Worm (Caenorhabditis elegans): ENCODE measurements around the gene F07G11.2.

The F07G11.2 gene

ce11 chrV:7288699-7289098 lies 15.9 kb upstream of the F07G11.2 start, which contains the start of gene C13A2.1:
Gene C13A2.1, plus strand, starts transcription at chrV:7288999.
- TF ChIP-seq pqm-1 (tag; optimal IDR thresholded peaks at IDR 0.05) (no peak), jun-1 (tag; optimal IDR thresholded peaks at IDR 0.05) (no peak), R02D3.7 (tag; optimal IDR thresholded peaks at IDR 0.05) (no peak), unc-62 (GFP tag; optimal IDR thresholded peaks at IDR 0.05) (no peak), zag-1 (tag; optimal IDR thresholded peaks at IDR 0.05) (no peak), daf-12 (tag; optimal IDR thresholded peaks at IDR 0.05) (no peak), elt-2 (tag; optimal IDR thresholded peaks at IDR 0.05) (no peak), nhr-76 (tag; optimal IDR thresholded peaks at IDR 0.05) (no peak), mdl-1 (tag; optimal IDR thresholded peaks at IDR 0.05) (no peak), nhr-23 (tag; optimal IDR thresholded peaks at IDR 0.05) (no peak), hmg-11 (tag; optimal IDR thresholded peaks at IDR 0.05) (no peak), egl-27 (tag; optimal IDR thresholded peaks at IDR 0.05) (no peak), nhr-25 (tag; optimal IDR thresholded peaks at IDR 0.05) (no peak), nhr-237 (tag; optimal IDR thresholded peaks at IDR 0.05) (no peak), elt-1 (tag; optimal IDR thresholded peaks at IDR 0.05) (no peak), lsy-12 (tag; optimal IDR thresholded peaks at IDR 0.05) (no peak)

ce11 chrV:7295270-7295669 lies 9.3 kb upstream of the F07G11.2 start, which contains the start of gene F07G11.4:
Gene F07G11.4, minus strand, starts transcription at chrV:7295370.
- no peak for TF ChIP-seq nhr-25 (tag; optimal IDR thresholded peaks at IDR 0.05)
- TF ChIP-seq ceh-9 (tag; optimal IDR thresholded peaks at IDR 0.05), result no peak
- TF ChIP-seq snpc-4 (tag; optimal IDR thresholded peaks at IDR 0.05), result no peak
- TF ChIP-seq lin-15B (tag; optimal IDR thresholded peaks at IDR 0.05), result no peak
- no peak for TF ChIP-seq egl-27 (tag; optimal IDR thresholded peaks at IDR 0.05)
- TF ChIP-seq pha-4 (tag; optimal IDR thresholded peaks at IDR 0.05), result no peak
- TF ChIP-seq lsy-12 (tag; optimal IDR thresholded peaks at IDR 0.05), result no peak
- no peak for TF ChIP-seq ztf-11 (tag; optimal IDR thresholded peaks at IDR 0.05)
- no peak for TF ChIP-seq fkh-10 (GFP tag; optimal IDR thresholded peaks at IDR 0.05)

ce11 chrV:7297263-7297662 lies 7.3 kb upstream of the F07G11.2 start, which contains the start of gene srj-32:
Gene srj-32, minus strand, starts transcription at chrV:7297363.
- TF ChIP-seq pha-4 (tag; optimal IDR thresholded peaks at IDR 0.05) (no peak), unc-39 (tag; optimal IDR thresholded peaks at IDR 0.05) (no peak), ztf-11 (tag; optimal IDR thresholded peaks at IDR 0.05) (no peak), nhr-25 (tag; optimal IDR thresholded peaks at IDR 0.05) (no peak), nfya-1 (tag; optimal IDR thresholded peaks at IDR 0.05; ENCODE audit: insufficient read depth) (no peak), nhr-23 (tag; optimal IDR thresholded peaks at IDR 0.05) (no peak), ztf-4 (tag; optimal IDR thresholded peaks at IDR 0.05) (no peak), lin-39 (tag; optimal IDR thresholded peaks at IDR 0.05) (no peak), elt-2 (tag; optimal IDR thresholded peaks at IDR 0.05) (no peak), sea-2 (GFP tag; optimal IDR thresholded peaks at IDR 0.05) (no peak), unc-62 (GFP tag; optimal IDR thresholded peaks at IDR 0.05) (no peak), nhr-76 (tag; optimal IDR thresholded peaks at IDR 0.05) (no peak), lin-15B (tag; optimal IDR thresholded peaks at IDR 0.05) (no peak), hmg-11 (tag; optimal IDR thresholded peaks at IDR 0.05) (no peak), ceh-28 (tag; optimal IDR thresholded peaks at IDR 0.05) (no peak), skn-1 (tag; optimal IDR thresholded peaks at IDR 0.05) (no peak), eor-1 (tag; optimal IDR thresholded peaks at IDR 0.05) (no peak), elt-1 (tag; optimal IDR thresholded peaks at IDR 0.05) (no peak), ZK546.5 (tag; optimal IDR thresholded peaks at IDR 0.05) (no peak), ceh-82 (tag; optimal IDR thresholded peaks at IDR 0.05) (no peak)

- TF ChIP-seq skn-1 (tag; optimal IDR thresholded peaks at IDR 0.05), result no peak
- TF ChIP-seq nhr-12 (tag; optimal IDR thresholded peaks at IDR 0.05), result no peak
- no peak for TF ChIP-seq nhr-23 (tag; optimal IDR thresholded peaks at IDR 0.05)
- no peak for TF ChIP-seq ceh-9 (tag; optimal IDR thresholded peaks at IDR 0.05)
- no peak for TF ChIP-seq mml-1 (tag; optimal IDR thresholded peaks at IDR 0.05)
- no peak for TF ChIP-seq lin-39 (tag; optimal IDR thresholded peaks at IDR 0.05)
- no peak for TF ChIP-seq nhr-67 (tag; optimal IDR thresholded peaks at IDR 0.05)
- no peak for TF ChIP-seq eor-1 (tag; optimal IDR thresholded peaks at IDR 0.05)
Observed at ce11 chrV:7298463-7298862, 6.1 kb upstream of the F07G11.2 start, which contains the start of gene F07G11.3. Gene F07G11.3, plus strand, starts transcription at chrV:7298763.

ce11 chrV:7307089-7307488 lies 2.5 kb downstream of the F07G11.2 start, which contains the start of gene F07G11.1:
Gene F07G11.1, plus strand, starts transcription at chrV:7307389.
- TF ChIP-seq nhr-76 (tag; optimal IDR thresholded peaks at IDR 0.05) (no peak), aly-2 (tag; optimal IDR thresholded peaks at IDR 0.05) (no peak), nhr-23 (tag; optimal IDR thresholded peaks at IDR 0.05) (no peak), unc-39 (tag; optimal IDR thresholded peaks at IDR 0.05) (no peak)
